Worm (Caenorhabditis elegans) whole organism, L4 larva: ENCODE data around the gene nhr-93.
"Not testable (repeated sequence)": the region's sequence is repeated elsewhere in the genome, so short reads cannot be mapped to it uniquely, and the experiment has no call there.

Experiments
- lsy-2 ChIP-seq, 2 experiments: fragments of 150-350 bp in 1 of 2; sonication (generic microtip) in 1 of 2; optimal IDR thresholded peaks; 2 replicates each; lab custom pipeline; 2014 to 2017; ENCODE audit warnings: missing biosample characterization in 2 of 2, missing genetic modification characterization in 2 of 2
- zag-1 ChIP-seq: fragments of 150-350 bp; optimal IDR thresholded peaks from 2 replicates; lab custom pipeline; 2014; ENCODE audit warnings: missing biosample characterization, missing genetic modification characterization

DNA sequence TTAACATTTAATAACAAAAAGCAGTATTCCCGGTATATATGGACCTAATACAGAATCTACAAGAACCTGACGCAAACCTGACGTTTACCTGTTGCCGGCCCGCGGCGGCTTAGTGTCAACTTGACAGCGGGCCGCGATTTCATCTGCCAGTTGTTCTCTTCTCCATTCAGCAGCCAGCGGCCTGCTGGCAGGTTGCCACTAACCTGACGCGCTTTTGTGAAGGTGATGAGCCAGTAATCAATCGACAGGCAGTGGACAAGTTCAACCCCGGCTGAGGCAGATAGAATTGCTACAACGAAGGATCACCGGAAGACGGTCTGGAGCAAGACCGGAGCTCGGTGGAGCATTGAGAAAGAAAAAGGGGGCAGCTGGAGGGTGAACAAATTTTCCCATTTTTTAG lies 21.5 kb upstream of the nhr-93 start:
- TF ChIP-seq lsy-2 (tag; optimal IDR thresholded peaks at IDR 0.05; lab: Kevin White, UChicago); zag-1 (tag; lab: Kevin White, UChicago): not testable (repeated sequence)
